Worm (Caenorhabditis elegans) whole organism, late embryonic: ENCODE measurements around the gene ebp-2.

Experiments
- C08G9.2 ChIP-seq: sonication (generic microtip); optimal IDR thresholded peaks from 2 replicates; lab custom pipeline; 2016; ENCODE audit warnings: mild to moderate bottlenecking, missing genetic modification characterization, moderate library complexity, missing compliant biosample characterization
- F13H6.1 ChIP-seq: sonication (generic microtip); optimal IDR thresholded peaks from 2 replicates; lab custom pipeline; 2016; ENCODE audit warnings: missing genetic modification characterization, missing compliant biosample characterization
- K02D7.2 ChIP-seq: sonication (generic microtip); optimal IDR thresholded peaks from 2 replicates; lab custom pipeline; 2017; ENCODE audit warnings: mild to moderate bottlenecking, missing genetic modification characterization, missing compliant biosample characterization
- K09A11.1 ChIP-seq: sonication (generic microtip); optimal IDR thresholded peaks from 2 replicates; lab custom pipeline; 2017; ENCODE audit warnings: antibody characterized with exemption, mild to moderate bottlenecking, missing genetic modification characterization, missing compliant biosample characterization; ENCODE audit not compliant: insufficient read depth
- ama-1 ChIP-seq: fragments of 150-350 bp; optimal IDR thresholded peaks from 2 replicates; lab custom pipeline; 2014
- ceh-19 ChIP-seq: fragments of 200-800 bp; sonication (Bioruptor generic); optimal IDR thresholded peaks from 2 replicates; lab custom pipeline; 2018; ENCODE audit warnings: mild to moderate bottlenecking, missing genetic modification characterization, missing compliant biosample characterization
- ceh-2 ChIP-seq: sonication (generic microtip); optimal IDR thresholded peaks from 2 replicates; lab custom pipeline; 2016; ENCODE audit warnings: missing genotype, missing genetic modification characterization, missing compliant biosample characterization
- ceh-22 ChIP-seq: sonication (generic microtip); optimal IDR thresholded peaks from 2 replicates; lab custom pipeline; 2017; ENCODE audit warnings: missing biosample characterization, missing genetic modification characterization
- ceh-30 ChIP-seq: fragments of 150-350 bp; optimal IDR thresholded peaks from 2 replicates; lab custom pipeline; 2014; ENCODE audit warnings: missing biosample characterization, missing genetic modification characterization
- ceh-34 ChIP-seq: sonication (generic microtip); optimal IDR thresholded peaks from 2 replicates; lab custom pipeline; 2016; ENCODE audit warnings: mild to moderate bottlenecking, missing genetic modification characterization, missing compliant biosample characterization
- che-1 ChIP-seq: sonication (generic microtip); optimal IDR thresholded peaks from 2 replicates; lab custom pipeline; 2016; ENCODE audit warnings: mild to moderate bottlenecking, missing genetic modification characterization, missing compliant biosample characterization
- dve-1 ChIP-seq: sonication (generic microtip); optimal IDR thresholded peaks from 2 replicates; lab custom pipeline; 2017; ENCODE audit warnings: antibody characterized with exemption, mild to moderate bottlenecking, missing genetic modification characterization, missing compliant biosample characterization
- elt-2 ChIP-seq: sonication (generic microtip); optimal IDR thresholded peaks from 2 replicates; lab custom pipeline; 2016; ENCODE audit warnings: missing genetic modification reagents, missing genetic modification characterization, missing compliant biosample characterization
- elt-4 ChIP-seq: sonication (generic microtip); optimal IDR thresholded peaks from 2 replicates; lab custom pipeline; 2016; ENCODE audit warnings: missing genetic modification characterization, missing compliant biosample characterization
- ets-4 ChIP-seq: sonication (generic microtip); optimal IDR thresholded peaks from 2 replicates; lab custom pipeline; 2016; ENCODE audit warnings: missing genetic modification characterization, missing compliant biosample characterization
- eyg-1 ChIP-seq: sonication (generic microtip); optimal IDR thresholded peaks from 2 replicates; lab custom pipeline; 2016; ENCODE audit warnings: missing genotype, missing genetic modification characterization, missing compliant biosample characterization
- fkh-6 ChIP-seq: sonication (generic microtip); optimal IDR thresholded peaks from 2 replicates; lab custom pipeline; 2016; ENCODE audit warnings: missing genetic modification characterization, missing compliant biosample characterization
- gmeb-2 ChIP-seq: sonication (generic microtip); optimal IDR thresholded peaks from 2 replicates; lab custom pipeline; 2016; ENCODE audit warnings: missing genetic modification characterization, inconsistent platforms, missing compliant biosample characterization
- hlh-13 ChIP-seq: fragments of 200-800 bp; sonication (Bioruptor generic); optimal IDR thresholded peaks from 2 replicates; lab custom pipeline; 2018; ENCODE audit warnings: mild to moderate bottlenecking, missing genetic modification characterization, missing compliant biosample characterization
- hlh-15 ChIP-seq: sonication (generic microtip); optimal IDR thresholded peaks from 2 replicates; lab custom pipeline; 2016; ENCODE audit warnings: missing genetic modification characterization, missing compliant biosample characterization
- hlh-30 ChIP-seq: sonication (generic microtip); optimal IDR thresholded peaks from 2 replicates; lab custom pipeline; 2017; ENCODE audit warnings: antibody characterized with exemption, missing genetic modification characterization, missing compliant biosample characterization; ENCODE audit not compliant: insufficient read depth
- hlh-8 ChIP-seq: sonication (generic microtip); optimal IDR thresholded peaks from 2 replicates; lab custom pipeline; 2016; ENCODE audit warnings: missing genotype, missing genetic modification characterization, missing compliant biosample characterization
- lin-11 ChIP-seq: fragments of 200-800 bp; sonication (Bioruptor generic); optimal IDR thresholded peaks from 2 replicates; lab custom pipeline; 2018; ENCODE audit warnings: mild to moderate bottlenecking, missing genetic modification characterization, missing compliant biosample characterization
- madf-2 ChIP-seq: sonication (generic microtip); optimal IDR thresholded peaks from 2 replicates; lab custom pipeline; 2017; ENCODE audit warnings: missing genetic modification characterization, missing compliant biosample characterization
- nhr-232 ChIP-seq: sonication (generic microtip); optimal IDR thresholded peaks from 2 replicates; lab custom pipeline; 2016; ENCODE audit warnings: missing genetic modification characterization, missing compliant biosample characterization
- pag-3 ChIP-seq: sonication (generic microtip); optimal IDR thresholded peaks from 2 replicates; lab custom pipeline; 2016; ENCODE audit warnings: missing compliant biosample characterization, missing genetic modification characterization, borderline replicate concordance
- pat-9 ChIP-seq: fragments of 200-800 bp; sonication (Bioruptor generic); optimal IDR thresholded peaks from 2 replicates; lab custom pipeline; 2018; ENCODE audit warnings: mild to moderate bottlenecking, missing genetic modification characterization, moderate library complexity, missing compliant biosample characterization
- pha-2 ChIP-seq: sonication (generic microtip); optimal IDR thresholded peaks from 2 replicates; lab custom pipeline; 2017; ENCODE audit warnings: mild to moderate bottlenecking, missing genetic modification characterization, missing compliant biosample characterization
- pros-1 ChIP-seq: fragments of 150-350 bp; optimal IDR thresholded peaks from 2 replicates; lab custom pipeline; 2014; ENCODE audit warnings: missing biosample characterization, missing genetic modification reagents, missing genetic modification characterization
- ref-2 ChIP-seq: sonication (generic microtip); optimal IDR thresholded peaks from 2 replicates; lab custom pipeline; 2016; ENCODE audit warnings: missing genetic modification characterization, missing compliant biosample characterization
- rnt-1 ChIP-seq: sonication (generic microtip); optimal IDR thresholded peaks from 2 replicates; lab custom pipeline; 2016; ENCODE audit warnings: missing genetic modification characterization, missing compliant biosample characterization
- sox-2 ChIP-seq: fragments of 200-800 bp; sonication (Bioruptor generic); IDR thresholded peaks from 2 replicates; pipeline ENCODE4 v1.3.6; 2022; ENCODE audit warnings: missing genetic modification reagents, missing genetic modification characterization, missing compliant biosample characterization
- sox-4 ChIP-seq: sonication (generic microtip); optimal IDR thresholded peaks from 2 replicates; lab custom pipeline; 2017; ENCODE audit warnings: mild to moderate bottlenecking, missing genetic modification characterization, inconsistent platforms, missing compliant biosample characterization
- tbx-2 ChIP-seq: sonication (generic microtip); optimal IDR thresholded peaks from 2 replicates; lab custom pipeline; 2016; ENCODE audit warnings: missing genetic modification characterization, missing compliant biosample characterization
- tbx-7 ChIP-seq: sonication (generic microtip); optimal IDR thresholded peaks from 2 replicates; lab custom pipeline; 2016; ENCODE audit warnings: missing genotype, missing genetic modification characterization, missing compliant biosample characterization
- unc-3 ChIP-seq, 2 experiments: fragments of 200-800 bp in 1 of 2; sonication (Bioruptor generic) in 1 of 2; sonication (generic microtip) in 1 of 2; conservative IDR thresholded peaks in 1 of 2; optimal IDR thresholded peaks in 1 of 2; 2 replicates each; pipeline versions ENCODE4 v1.3.6 to Lab custom; 2016 to 2022; ENCODE audit warnings: missing compliant biosample characterization in 2 of 2, missing genetic modification characterization in 2 of 2, missing genetic modification reagents in 1 of 2

The ebp-2 gene

DNA sequence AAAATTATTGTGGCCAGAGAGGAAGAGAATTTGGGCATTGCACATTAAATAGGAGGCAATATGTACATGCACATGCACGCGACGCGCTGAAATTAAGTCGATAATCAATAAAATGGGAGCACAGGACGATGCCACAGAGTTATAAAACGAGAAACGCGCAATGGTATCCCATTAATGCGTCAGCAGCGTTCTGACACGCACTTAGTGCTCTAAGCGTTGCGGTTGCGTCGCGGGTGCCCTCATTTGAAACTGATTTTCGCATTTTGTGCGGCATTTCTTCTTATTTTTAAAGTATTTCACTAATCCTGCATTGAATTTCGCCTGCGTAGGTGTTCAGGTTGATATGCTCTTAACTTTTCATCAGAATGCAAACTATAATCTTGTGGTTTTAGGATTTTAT is 10.5 kb downstream of the ebp-2 start, which contains the start of gene rsp-1 (continued):
- TF ChIP-seq elt-2 (tag; lab: Kevin White, UChicago): peak; percentile 51
- TF ChIP-seq K02D7.2 (tag; lab: Kevin White, UChicago): no peak
- TF ChIP-seq madf-2: peak; percentile 49
- peak; percentile 19 for TF ChIP-seq C08G9.2 (tag; lab: Kevin White, UChicago)
- TF ChIP-seq ceh-34 (tag; lab: Kevin White, UChicago): peak; percentile 58
- TF ChIP-seq nhr-232 (tag; lab: Kevin White, UChicago): no peak
- TF ChIP-seq ceh-30 (tag; lab: Kevin White, UChicago): peak; percentile 47
- TF ChIP-seq F13H6.1 (tag; lab: Kevin White, UChicago): peak; percentile 40
- no peak for TF ChIP-seq elt-4 (tag; lab: Kevin White, UChicago)
- TF ChIP-seq sox-4 (tag; lab: Kevin White, UChicago): peak; percentile 19
- TF ChIP-seq fkh-6 (tag; lab: Kevin White, UChicago): peak; percentile 33
- TF ChIP-seq pros-1 (tag; lab: Kevin White, UChicago): no peak
- TF ChIP-seq eyg-1 (tag; lab: Kevin White, UChicago): no peak
- peak; percentile 42 for TF ChIP-seq pag-3 (tag; lab: Kevin White, UChicago)
- TF ChIP-seq ceh-19 (GFP tag; lab: Kevin White, UChicago): no peak
- no peak for TF ChIP-seq tbx-7 (tag; lab: Kevin White, UChicago)
- TF ChIP-seq, all 69 proteins: peak for 39

DNA sequence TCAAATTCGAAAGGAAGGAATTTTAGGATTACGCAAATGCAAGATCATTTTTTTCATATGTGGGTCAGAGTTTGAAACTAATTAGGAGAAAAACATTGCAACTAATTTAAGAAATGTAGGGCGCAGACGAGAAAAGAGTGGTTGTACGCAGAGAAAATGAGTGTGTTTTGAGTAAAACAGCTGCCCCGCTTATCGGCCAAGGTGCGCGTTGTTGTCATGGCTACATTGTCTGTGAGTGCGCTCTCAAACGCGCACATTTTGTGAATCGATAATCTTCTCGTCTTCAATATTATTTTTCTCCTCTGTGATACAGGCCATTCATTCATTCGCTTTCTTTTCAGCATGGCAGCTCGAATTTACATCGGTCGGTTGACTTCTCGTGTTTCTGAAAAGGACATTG is 11.1 kb downstream of the ebp-2 start:
- TF ChIP-seq K09A11.1 (tag; lab: Kevin White, UChicago) (no peak), tbx-2 (tag; lab: Kevin White, UChicago) (no peak), ceh-19 (GFP tag; lab: Kevin White, UChicago) (no peak), ama-1 (lab: Kevin White, UChicago) (no peak), ceh-22 (tag; lab: Kevin White, UChicago) (no peak), hlh-15 (tag; lab: Kevin White, UChicago) (no peak), hlh-30 (tag; lab: Kevin White, UChicago) (no peak), ceh-30 (tag; lab: Kevin White, UChicago) (no peak), gmeb-2 (tag; lab: Kevin White, UChicago) (no peak), ref-2 (tag; lab: Kevin White, UChicago) (no peak), nhr-232 (tag; lab: Kevin White, UChicago) (no peak), C08G9.2 (tag; lab: Kevin White, UChicago) (no peak), ets-4 (tag; lab: Kevin White, UChicago) (no peak), madf-2 (no peak), lin-11 (tag; lab: Kevin White, UChicago) (no peak), pha-2 (tag; lab: Kevin White, UChicago) (no peak), K02D7.2 (tag; lab: Kevin White, UChicago) (no peak), dve-1 (tag; lab: Kevin White, UChicago) (no peak)
- TF ChIP-seq, all 69 proteins: peak for 0

DNA sequence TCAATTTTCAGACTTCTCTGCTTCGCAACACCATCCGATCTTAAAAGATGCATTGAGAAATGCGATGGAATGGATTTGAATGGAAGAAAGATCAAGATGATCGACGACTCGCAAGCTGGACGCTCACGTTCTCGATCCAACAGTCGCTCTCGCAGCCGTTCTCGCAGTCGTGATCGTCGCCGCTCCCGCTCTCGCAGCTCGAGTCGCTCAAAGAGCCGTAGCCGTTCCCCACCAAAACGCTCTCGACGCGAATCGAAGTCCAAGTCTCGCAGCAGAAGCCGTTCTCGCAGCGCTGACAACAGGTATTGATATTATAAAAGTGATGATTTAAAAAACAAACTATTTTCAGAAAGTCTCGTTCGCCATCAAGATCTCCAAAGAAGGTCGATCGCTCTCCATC is 12.6 kb downstream of the ebp-2 start:
- no peak for TF ChIP-seq sox-2 (GFP tag; lab: Robert Waterston, UW)
- TF ChIP-seq rnt-1 (tag; lab: Kevin White, UChicago): no peak
- no peak for TF ChIP-seq ceh-34 (tag; lab: Kevin White, UChicago)
- no peak for TF ChIP-seq che-1 (tag; lab: Kevin White, UChicago)
- TF ChIP-seq ceh-2 (tag; lab: Kevin White, UChicago): no peak
- TF ChIP-seq tbx-7 (tag; lab: Kevin White, UChicago): no peak
- no peak for TF ChIP-seq unc-3 (GFP tag; conservative IDR thresholded peaks at IDR 0.05; lab: Robert Waterston, UW)
- no peak for TF ChIP-seq unc-3 (tag; optimal IDR thresholded peaks at IDR 0.05; lab: Kevin White, UChicago)
- no peak for TF ChIP-seq hlh-13 (GFP tag; lab: Kevin White, UChicago)
- no peak for TF ChIP-seq pat-9 (tag; lab: Kevin White, UChicago)
- TF ChIP-seq hlh-8 (tag; lab: Kevin White, UChicago): no peak
- TF ChIP-seq pha-2 (tag; lab: Kevin White, UChicago): no peak
